Worm (Caenorhabditis elegans) whole organism, early embryonic: ENCODE measurements around the gene glb-29.

ENCODE experiments used
- B0310.2 ChIP-seq: sonication (generic microtip); optimal IDR thresholded peaks from 2 replicates; lab custom pipeline; 2016; ENCODE audit warnings: mild to moderate bottlenecking, missing genetic modification characterization, missing compliant biosample characterization
- F13C5.2 ChIP-seq: sonication (generic microtip); optimal IDR thresholded peaks from 2 replicates; lab custom pipeline; 2017; ENCODE audit warnings: mild to moderate bottlenecking, missing genetic modification characterization, inconsistent platforms, missing compliant biosample characterization
- aly-1 ChIP-seq: sonication (generic microtip); optimal IDR thresholded peaks from 2 replicates; lab custom pipeline; 2016; ENCODE audit warnings: missing genetic modification characterization, missing compliant biosample characterization
- ama-1 ChIP-seq: fragments of 150-350 bp; optimal IDR thresholded peaks from 2 replicates; lab custom pipeline; 2014
- ceh-13 ChIP-seq: fragments of 200-800 bp; sonication (Bioruptor generic); optimal IDR thresholded peaks from 2 replicates; lab custom pipeline; 2018; ENCODE audit warnings: mild to moderate bottlenecking, missing genetic modification characterization, missing compliant biosample characterization
- ceh-36 ChIP-seq: sonication (generic microtip); optimal IDR thresholded peaks from 2 replicates; lab custom pipeline; 2016; ENCODE audit warnings: missing genetic modification characterization, inconsistent platforms, missing compliant biosample characterization
- ets-7 ChIP-seq: sonication (generic microtip); optimal IDR thresholded peaks from 2 replicates; lab custom pipeline; 2016; ENCODE audit warnings: missing genotype, missing genetic modification characterization, missing compliant biosample characterization
- flt-1 ChIP-seq: fragments of 200-800 bp; sonication (Bioruptor generic); IDR thresholded peaks from 2 replicates; pipeline ENCODE4 v1.3.6; 2022; ENCODE audit warnings: missing genetic modification characterization, missing compliant biosample characterization
- hmbx-1 ChIP-seq: sonication (generic microtip); optimal IDR thresholded peaks from 2 replicates; lab custom pipeline; 2016; ENCODE audit warnings: mild to moderate bottlenecking, missing genetic modification characterization, missing compliant biosample characterization
- hmg-4 ChIP-seq: fragments of 200-800 bp; sonication (Bioruptor generic); optimal IDR thresholded peaks from 2 replicates; lab custom pipeline; 2018; ENCODE audit warnings: mild to moderate bottlenecking, missing genetic modification characterization, missing compliant biosample characterization
- hnd-1 ChIP-seq: sonication (generic microtip); optimal IDR thresholded peaks from 2 replicates; lab custom pipeline; 2016; ENCODE audit warnings: missing genetic modification characterization, missing compliant biosample characterization
- pes-1 ChIP-seq: fragments of 200-800 bp; sonication (Bioruptor generic); IDR thresholded peaks from 2 replicates; pipeline ENCODE4 v1.3.6; 2022; ENCODE audit warnings: missing genetic modification reagents, missing genetic modification characterization, missing compliant biosample characterization
- scrt-1 ChIP-seq: fragments of 200-800 bp; sonication (Bioruptor generic); IDR thresholded peaks from 2 replicates; pipeline ENCODE4 v1.3.6; 2022; ENCODE audit warnings: missing genetic modification characterization, missing compliant biosample characterization
- sea-1 ChIP-seq: fragments of 200-800 bp; sonication (Bioruptor generic); conservative IDR thresholded peaks from 2 replicates; pipeline ENCODE4 v1.3.6; 2022; ENCODE audit warnings: missing genetic modification characterization, missing compliant biosample characterization
- tbx-11 ChIP-seq: fragments of 200-800 bp; sonication (Bioruptor generic); IDR thresholded peaks from 2 replicates; pipeline ENCODE4 v1.3.6; 2022; ENCODE audit warnings: missing genetic modification characterization, missing compliant biosample characterization
- tbx-37 ChIP-seq: fragments of 200-800 bp; sonication (Bioruptor generic); conservative IDR thresholded peaks from 2 replicates; pipeline ENCODE4 v1.3.6; 2022; ENCODE audit warnings: missing genetic modification reagents, missing genetic modification characterization, missing compliant biosample characterization
- tra-4 ChIP-seq: sonication (generic microtip); optimal IDR thresholded peaks from 2 replicates; lab custom pipeline; 2017; ENCODE audit warnings: missing genetic modification characterization, missing compliant biosample characterization

The glb-29 gene

ce11 chrII:12042108-12042960, 33.5 kb downstream of the glb-29 start, which contains the start of gene ippk-1:
ippk-1 (plus strand) TSS chrII:12042910.
- TF ChIP-seq B0310.2 (tag; lab: Kevin White, UChicago) = peak; percentile 68
- peak; percentile 73 for TF ChIP-seq ets-7 (tag; lab: Kevin White, UChicago)
- TF ChIP-seq tbx-37 (GFP tag; lab: Robert Waterston, UW) = no peak
- TF ChIP-seq hnd-1 (tag; lab: Kevin White, UChicago) = peak; percentile 46
- TF ChIP-seq tbx-11 (GFP tag; lab: Robert Waterston, UW) = 0 out of 2 replicates have a peak, but pooled peaks have one; percentile 54
- no peak for TF ChIP-seq ceh-36 (tag; lab: Kevin White, UChicago)
- TF ChIP-seq hmg-4 = peak; percentile 51
- no peak for TF ChIP-seq aly-1
- peak; percentile 74; the same call in 1 of the 2 replicates for TF ChIP-seq sea-1 (GFP tag; lab: Robert Waterston, UW)
- TF ChIP-seq pes-1 (GFP tag; lab: Robert Waterston, UW) = peak; percentile 79
- TF ChIP-seq scrt-1 (GFP tag; lab: Robert Waterston, UW) = no peak
- peak; percentile 40 for TF ChIP-seq ceh-13
- TF ChIP-seq hmbx-1 (tag; lab: Kevin White, UChicago) = no peak
- peak; percentile 71 for TF ChIP-seq F13C5.2 (tag; lab: Kevin White, UChicago)
- no peak for TF ChIP-seq ama-1 (lab: Kevin White, UChicago)
- TF ChIP-seq tra-4 (tag; lab: Kevin White, UChicago) = peak; percentile 44
- no peak; the same call in 1 of the 2 replicates for TF ChIP-seq flt-1

ce11 chrII:12049281-12049680, 40.4 kb downstream of the glb-29 start, which contains the start of gene nadk-2:
nadk-2 (plus strand) TSS chrII:12049581.
- TF ChIP-seq pes-1 (GFP tag; lab: Robert Waterston, UW) (no peak), ets-7 (tag; lab: Kevin White, UChicago) (no peak), B0310.2 (tag; lab: Kevin White, UChicago) (no peak), sea-1 (GFP tag; lab: Robert Waterston, UW) (no peak), F13C5.2 (tag; lab: Kevin White, UChicago) (no peak), scrt-1 (GFP tag; lab: Robert Waterston, UW) (no peak), ama-1 (lab: Kevin White, UChicago) (no peak), hmg-4 (no peak), ceh-13 (no peak), tra-4 (tag; lab: Kevin White, UChicago) (no peak)

ce11 chrII:12050607-12051006, 41.7 kb downstream of the glb-29 start:
- no peak for TF ChIP-seq ceh-36 (tag; lab: Kevin White, UChicago)
- no peak for TF ChIP-seq ceh-13
- no peak for TF ChIP-seq pes-1 (GFP tag; lab: Robert Waterston, UW)
- TF ChIP-seq F13C5.2 (tag; lab: Kevin White, UChicago) = no peak
- TF ChIP-seq tbx-37 (GFP tag; lab: Robert Waterston, UW) = no peak
- no peak for TF ChIP-seq sea-1 (GFP tag; lab: Robert Waterston, UW)
- no peak for TF ChIP-seq aly-1
- TF ChIP-seq hmbx-1 (tag; lab: Kevin White, UChicago) = no peak
- TF ChIP-seq B0310.2 (tag; lab: Kevin White, UChicago) = no peak
- TF ChIP-seq flt-1 = no peak
- TF ChIP-seq hnd-1 (tag; lab: Kevin White, UChicago) = no peak
- TF ChIP-seq ets-7 (tag; lab: Kevin White, UChicago) = no peak
- no peak for TF ChIP-seq tra-4 (tag; lab: Kevin White, UChicago)
- TF ChIP-seq tbx-11 (GFP tag; lab: Robert Waterston, UW) = no peak
- no peak for TF ChIP-seq ama-1 (lab: Kevin White, UChicago)
- TF ChIP-seq hmg-4 = no peak

- TF ChIP-seq F13C5.2 (tag; lab: Kevin White, UChicago) = no peak
- no peak for TF ChIP-seq hmg-4
Observed at ce11 chrII:12051601-12052000, 42.7 kb downstream of the glb-29 start.

ce11 chrII:12052136-12052535, 43.3 kb downstream of the glb-29 start:
- TF ChIP-seq tbx-11 (GFP tag; lab: Robert Waterston, UW) (no peak), hmg-4 (no peak), pes-1 (GFP tag; lab: Robert Waterston, UW) (no peak), aly-1 (no peak), ama-1 (lab: Kevin White, UChicago) (no peak), ceh-13 (no peak), scrt-1 (GFP tag; lab: Robert Waterston, UW) (no peak), F13C5.2 (tag; lab: Kevin White, UChicago) (no peak), flt-1 (no peak), hmbx-1 (tag; lab: Kevin White, UChicago) (no peak), ets-7 (tag; lab: Kevin White, UChicago) (no peak), ceh-36 (tag; lab: Kevin White, UChicago) (no peak), tbx-37 (GFP tag; lab: Robert Waterston, UW) (no peak), hnd-1 (tag; lab: Kevin White, UChicago) (no peak)

ce11 chrII:12052924-12053323, 44.1 kb downstream of the glb-29 start:
- TF ChIP-seq F13C5.2 (tag; lab: Kevin White, UChicago) = no peak
- TF ChIP-seq hnd-1 (tag; lab: Kevin White, UChicago) = no peak
- no peak for TF ChIP-seq aly-1
- no peak for TF ChIP-seq B0310.2 (tag; lab: Kevin White, UChicago)
- no peak for TF ChIP-seq ceh-36 (tag; lab: Kevin White, UChicago)
- TF ChIP-seq sea-1 (GFP tag; lab: Robert Waterston, UW) = no peak
- no peak for TF ChIP-seq flt-1
- TF ChIP-seq hmg-4 = no peak
- TF ChIP-seq tbx-11 (GFP tag; lab: Robert Waterston, UW) = no peak
- no peak for TF ChIP-seq tbx-37 (GFP tag; lab: Robert Waterston, UW)
- no peak for TF ChIP-seq ama-1 (lab: Kevin White, UChicago)
- TF ChIP-seq pes-1 (GFP tag; lab: Robert Waterston, UW) = no peak
- no peak for TF ChIP-seq ets-7 (tag; lab: Kevin White, UChicago)
- TF ChIP-seq ceh-13 = no peak
- TF ChIP-seq scrt-1 (GFP tag; lab: Robert Waterston, UW) = no peak
- TF ChIP-seq hmbx-1 (tag; lab: Kevin White, UChicago) = no peak
- no peak for TF ChIP-seq tra-4 (tag; lab: Kevin White, UChicago)
